Fruit fly (Drosophila melanogaster) whole organism: ENCODE results near the gene CG15357.

Source experiments
- CG8478 ChIP-seq: fragments of >200 bp; optimal IDR thresholded peaks from 2 replicates; lab custom pipeline; 2018; ENCODE audit warnings: inconsistent platforms
- Dll ChIP-seq: fragments of >200 bp; optimal IDR thresholded peaks from 2 replicates; lab custom pipeline; 2017
- EcR ChIP-seq, 2 experiments: fragments of >200 bp; optimal IDR thresholded peaks; 2 replicates each; lab custom pipeline; 2017; ENCODE audit warnings: missing biosample characterization in 2 of 2, missing genetic modification characterization in 2 of 2, missing genetic modification reagents in 2 of 2
- pan ChIP-seq: fragments of >200 bp; optimal IDR thresholded peaks from 2 replicates; lab custom pipeline; 2017
- psq ChIP-seq: fragments of >200 bp; optimal IDR thresholded peaks from 2 replicates; lab custom pipeline; 2017
- usp ChIP-seq: fragments of >200 bp; optimal IDR thresholded peaks from 2 replicates; lab custom pipeline; 2017; ENCODE audit warnings: missing biosample characterization, missing genetic modification characterization, mixed read lengths

CG15357 gene

dm6 chr2L:1907098-1907497, 38.4 kb downstream of the CG15357 start:
- TF ChIP-seq pan (lab: Kevin White, UChicago), result no peak
- no peak for TF ChIP-seq psq (lab: Kevin White, UChicago)
- TF ChIP-seq Dll, result no peak
- no peak for TF ChIP-seq EcR (GFP tag; optimal IDR thresholded peaks at IDR 0.05; lab: Kevin White, UChicago)
- no peak for TF ChIP-seq usp (GFP tag; lab: Kevin White, UChicago)
- TF ChIP-seq CG8478, result no peak

dm6 chr2L:1906326-1906725, 39.2 kb downstream of the CG15357 start:
- TF ChIP-seq psq (lab: Kevin White, UChicago) (no peak), pan (lab: Kevin White, UChicago) (no peak), EcR (GFP tag; optimal IDR thresholded peaks at IDR 0.05; lab: Kevin White, UChicago) (no peak)

- no peak for TF ChIP-seq pan (lab: Kevin White, UChicago)
- TF ChIP-seq EcR (GFP tag; optimal IDR thresholded peaks at IDR 0.05; lab: Kevin White, UChicago), result no peak
- TF ChIP-seq psq (lab: Kevin White, UChicago), result no peak
- no peak for TF ChIP-seq usp (GFP tag; lab: Kevin White, UChicago)
- TF ChIP-seq CG8478, result no peak
Measured at dm6 chr2L:1902904-1903303, 42.6 kb downstream of the CG15357 start.

- TF ChIP-seq usp (GFP tag; lab: Kevin White, UChicago) (no peak), psq (lab: Kevin White, UChicago) (no peak), Dll (no peak), EcR (GFP tag; optimal IDR thresholded peaks at IDR 0.05; lab: Kevin White, UChicago) (no peak), CG8478 (no peak), pan (lab: Kevin White, UChicago) (no peak)
Measured at dm6 chr2L:1902243-1902642, 43.3 kb downstream of the CG15357 start.

- TF ChIP-seq EcR (GFP tag; optimal IDR thresholded peaks at IDR 0.05; lab: Kevin White, UChicago) (peak in 1 of 2 experiments; percentile 5), psq (lab: Kevin White, UChicago) (no peak)
Measured at dm6 chr2L:1901269-1901668, 44.2 kb downstream of the CG15357 start.
